Fruit fly (Drosophila melanogaster) Kc167 (cell line): Measurements from ENCODE around the gene CG32379.

Experiments
- Myc ChIP-seq: fragments of >200 bp; optimal IDR thresholded peaks from 2 replicates; lab custom pipeline; 2017; ENCODE audit warnings: missing external identifiers
- Sin3A ChIP-seq: fragments of >200 bp; optimal IDR thresholded peaks from 2 replicates; lab custom pipeline; 2018; ENCODE audit warnings: missing external identifiers
- h ChIP-seq: fragments of >200 bp; optimal IDR thresholded peaks from 3 replicates; lab custom pipeline; 2018; ENCODE audit warnings: missing external identifiers
- insv ChIP-seq: fragments of >200 bp; optimal IDR thresholded peaks from 3 replicates; lab custom pipeline; 2018; ENCODE audit warnings: missing external identifiers
- psq ChIP-seq: fragments of >200 bp; optimal IDR thresholded peaks from 2 replicates; lab custom pipeline; 2017; ENCODE audit warnings: missing external identifiers
- ttk ChIP-seq: sonication (Bioruptor generic); optimal IDR thresholded peaks from 2 replicates; lab custom pipeline; 2017; ENCODE audit warnings: missing external identifiers

CG32379 gene

dm6 chr3L:7369543-7369942, 26.6 kb upstream of the CG32379 start, which contains the start of gene akirin:
TSS of gene akirin (plus strand) at chr3L:7369843.
- TF ChIP-seq Myc (lab: Kevin White, UChicago) (no peak), Sin3A (lab: Kevin White, UChicago) (no peak), psq (lab: Kevin White, UChicago) (no peak), ttk (no peak), insv (lab: Kevin White, UChicago) (no peak), h (no peak)

dm6 chr3L:7370231-7370882, 25.8 kb upstream of the CG32379 start:
- TF ChIP-seq Sin3A (lab: Kevin White, UChicago), result no peak

dm6 chr3L:7371290-7371689, 24.9 kb upstream of the CG32379 start:
- TF ChIP-seq Sin3A (lab: Kevin White, UChicago), result no peak

- no peak for TF ChIP-seq insv (lab: Kevin White, UChicago)
- no peak for TF ChIP-seq Myc (lab: Kevin White, UChicago)
- TF ChIP-seq ttk, result no peak
- no peak for TF ChIP-seq Sin3A (lab: Kevin White, UChicago)
- no peak for TF ChIP-seq psq (lab: Kevin White, UChicago)
- TF ChIP-seq h, result no peak
These were observed 20.0 kb upstream of the CG32379 start for dm6 chr3L:7376151-7376550.

dm6 chr3L:7376830-7377229, 19.3 kb upstream of the CG32379 start:
- TF ChIP-seq ttk (no peak), h (no peak), insv (lab: Kevin White, UChicago) (no peak), Myc (lab: Kevin White, UChicago) (no peak), Sin3A (lab: Kevin White, UChicago) (no peak), psq (lab: Kevin White, UChicago) (no peak)

- TF ChIP-seq ttk (no peak), Myc (lab: Kevin White, UChicago) (no peak), Sin3A (lab: Kevin White, UChicago) (no peak), insv (lab: Kevin White, UChicago) (no peak), psq (lab: Kevin White, UChicago) (no peak), h (no peak)
These were observed 15.8 kb upstream of the CG32379 start for dm6 chr3L:7380395-7380794.

- TF ChIP-seq insv (lab: Kevin White, UChicago) (no peak), Myc (lab: Kevin White, UChicago) (no peak), h (no peak), Sin3A (lab: Kevin White, UChicago) (no peak), ttk (no peak), psq (lab: Kevin White, UChicago) (no peak)
These were observed 14.7 kb upstream of the CG32379 start, which contains the start of the genes SMSr and smid for dm6 chr3L:7381359-7381976. TSS of gene SMSr (minus strand) at chr3L:7381474. TSS of gene smid (plus strand) at chr3L:7381614.

- TF ChIP-seq psq (lab: Kevin White, UChicago) (no peak), insv (lab: Kevin White, UChicago) (no peak), Myc (lab: Kevin White, UChicago) (no peak), Sin3A (lab: Kevin White, UChicago) (no peak), h (no peak), ttk (no peak)
These were observed 8.3 kb upstream of the CG32379 start, which contains the start of gene CG8564 for dm6 chr3L:7387814-7388213. TSS of gene CG8564 (minus strand) at chr3L:7387914.

- TF ChIP-seq insv (lab: Kevin White, UChicago), result no peak
- no peak for TF ChIP-seq psq (lab: Kevin White, UChicago)
These were observed 6.2 kb upstream of the CG32379 start for dm6 chr3L:7390004-7390403.

dm6 chr3L:7390442-7390841, 5.7 kb upstream of the CG32379 start, which contains the start of gene CG8563:
TSS of gene CG8563 (plus strand) at chr3L:7390742.
- TF ChIP-seq Myc (lab: Kevin White, UChicago) (no peak), ttk (no peak), Sin3A (lab: Kevin White, UChicago) (no peak), insv (lab: Kevin White, UChicago) (no peak), h (no peak), psq (lab: Kevin White, UChicago) (no peak)

dm6 chr3L:7397979-7398378, 1.8 kb downstream of the CG32379 start, which contains the start of gene CG8562:
TSS of gene CG8562 (plus strand) at chr3L:7398285.
- TF ChIP-seq Myc (lab: Kevin White, UChicago) (no peak), Sin3A (lab: Kevin White, UChicago) (no peak), insv (lab: Kevin White, UChicago) (no peak)

- TF ChIP-seq ttk, result no peak
- TF ChIP-seq psq (lab: Kevin White, UChicago), result no peak
- no peak for TF ChIP-seq Sin3A (lab: Kevin White, UChicago)
- no peak for TF ChIP-seq Myc (lab: Kevin White, UChicago)
- TF ChIP-seq insv (lab: Kevin White, UChicago), result no peak
- no peak for TF ChIP-seq h
These were observed 3.6 kb downstream of the CG32379 start, which contains the start of gene CG18417 for dm6 chr3L:7399770-7400169. TSS of gene CG18417 (plus strand) at chr3L:7400070.

- no peak for TF ChIP-seq psq (lab: Kevin White, UChicago)
- TF ChIP-seq insv (lab: Kevin White, UChicago), result no peak
- no peak for TF ChIP-seq ttk
- no peak for TF ChIP-seq Sin3A (lab: Kevin White, UChicago)
These were observed 5.8 kb downstream of the CG32379 start for dm6 chr3L:7401972-7402371.
